Worm (Caenorhabditis elegans): ENCODE measurements around the gene npp-20.

ce11 chrIV:1521224-1521623 is 25.4 kb upstream of the npp-20 start, which contains the start of gene K03H6.4:
- no peak for TF ChIP-seq nhr-6 (tag; optimal IDR thresholded peaks at IDR 0.05)
- TF ChIP-seq ceh-28 (tag; optimal IDR thresholded peaks at IDR 0.05): no peak
- no peak for TF ChIP-seq lin-15B (tag; optimal IDR thresholded peaks at IDR 0.05)
- TF ChIP-seq nhr-28 (tag; optimal IDR thresholded peaks at IDR 0.05): no peak

Data from whole organism, L4 larva.